Fruit fly (Drosophila melanogaster): ENCODE results near the gene Smr.
A peak's percentile ranks its signal among the peaks of the same experiment; 100 is the strongest.

Gene Smr

dm6 chrX:12724287-12725186 is 17.9 kb downstream of the Smr start (continued):
- peak; percentile 19 for TF ChIP-seq bcd (GFP tag; optimal IDR thresholded peaks at IDR 0.05)
- TF ChIP-seq CG17361 (GFP tag; IDR thresholded peaks at IDR 0.05) = peak; percentile 74
- TF ChIP-seq klu (GFP tag; IDR thresholded peaks at IDR 0.05) = no peak
- TF ChIP-seq Awh (GFP tag; IDR thresholded peaks at IDR 0.05) = no peak
- no peak for TF ChIP-seq CG11456 (GFP tag; IDR thresholded peaks at IDR 0.05)
- no peak for TF ChIP-seq CG6689 (GFP tag; IDR thresholded peaks at IDR 0.05)
- TF ChIP-seq inv (GFP tag; IDR thresholded peaks at IDR 0.05; ENCODE audit: partially characterized antibody) = no peak
- peak; percentile 18 for TF ChIP-seq CG18619 (GFP tag; optimal IDR thresholded peaks at IDR 0.05)
- no peak for TF ChIP-seq CG7963 (GFP tag; IDR thresholded peaks at IDR 0.05; ENCODE audit: partially characterized antibody)
- TF ChIP-seq CG14860 (GFP tag; IDR thresholded peaks at IDR 0.05; ENCODE audit: partially characterized antibody) = no peak
- TF ChIP-seq fd102C (GFP tag; optimal IDR thresholded peaks at IDR 0.05) = no peak
- no peak for TF ChIP-seq CG11723 (GFP tag; optimal IDR thresholded peaks at IDR 0.05)
- TF ChIP-seq ssp (GFP tag; IDR thresholded peaks at IDR 0.05) = no peak
- TF ChIP-seq sc (optimal IDR thresholded peaks at IDR 0.05) = no peak
- no peak for TF ChIP-seq sc (GFP tag; optimal IDR thresholded peaks at IDR 0.05)
- TF ChIP-seq CG15011 (GFP tag; optimal IDR thresholded peaks at IDR 0.05) = no peak
- TF ChIP-seq tin (GFP tag; optimal IDR thresholded peaks at IDR 0.05) = no peak
- no peak for TF ChIP-seq luna (GFP tag; optimal IDR thresholded peaks at IDR 0.05)
- no peak for TF ChIP-seq Atf3 (GFP tag; optimal IDR thresholded peaks at IDR 0.05)
- TF ChIP-seq CG4854 (GFP tag; optimal IDR thresholded peaks at IDR 0.05) = no peak
- TF ChIP-seq CG12071 (GFP tag; optimal IDR thresholded peaks at IDR 0.05) = no peak
- TF ChIP-seq ac (GFP tag; optimal IDR thresholded peaks at IDR 0.05) = no peak
- peak; percentile 41 for TF ChIP-seq fd96Cb (tag; optimal IDR thresholded peaks at IDR 0.05)
- no peak for TF ChIP-seq Antp (GFP tag; optimal IDR thresholded peaks at IDR 0.05)
- TF ChIP-seq jing (GFP tag; optimal IDR thresholded peaks at IDR 0.05) = no peak
- TF ChIP-seq CG8765 (GFP tag; IDR thresholded peaks at IDR 0.05) = no peak
- no peak for TF ChIP-seq HLHmδ (GFP tag; optimal IDR thresholded peaks at IDR 0.05)
- no peak for TF ChIP-seq CrebB (tag; optimal IDR thresholded peaks at IDR 0.05)
- TF ChIP-seq nmo (GFP tag; optimal IDR thresholded peaks at IDR 0.05) = peak; percentile 60
- TF ChIP-seq tio (GFP tag; optimal IDR thresholded peaks at IDR 0.05) = peak; percentile 42
- no peak for TF ChIP-seq fd64A (GFP tag; optimal IDR thresholded peaks at IDR 0.05)
- TF ChIP-seq CG4404 (GFP tag; IDR thresholded peaks at IDR 0.05) = no peak
- no peak for TF ChIP-seq CG16813 (GFP tag; IDR thresholded peaks at IDR 0.05; ENCODE audit: partially characterized antibody)
- TF ChIP-seq Drgx (GFP tag; IDR thresholded peaks at IDR 0.05) = peak; percentile 45
- TF ChIP-seq CG10979 (tag; optimal IDR thresholded peaks at IDR 0.05) = peak; percentile 44
- TF ChIP-seq CG11093 (GFP tag; IDR thresholded peaks at IDR 0.05) = no peak
- TF ChIP-seq D (optimal IDR thresholded peaks at IDR 0.05) = no peak
- TF ChIP-seq D (GFP tag; optimal IDR thresholded peaks at IDR 0.05) = peak; percentile 19
- peak; percentile 14 for TF ChIP-seq odd (GFP tag; optimal IDR thresholded peaks at IDR 0.05)
- no peak for TF ChIP-seq CG1024 (GFP tag; IDR thresholded peaks at IDR 0.05)
- TF ChIP-seq CG17328 (GFP tag; IDR thresholded peaks at IDR 0.05) = no peak
- no peak for TF ChIP-seq dysf (GFP tag; IDR thresholded peaks at IDR 0.05)
- peak; percentile 64 for TF ChIP-seq CG7556 (GFP tag; optimal IDR thresholded peaks at IDR 0.05)
- TF ChIP-seq ranshi (GFP tag; IDR thresholded peaks at IDR 0.05) = no peak
- TF ChIP-seq CG6254 (GFP tag; optimal IDR thresholded peaks at IDR 0.05) = no peak
- TF ChIP-seq CG14667 (GFP tag; IDR thresholded peaks at IDR 0.05) = no peak
- peak; percentile 27 for TF ChIP-seq D19A (tag; optimal IDR thresholded peaks at IDR 0.05)
- TF ChIP-seq wek (GFP tag; optimal IDR thresholded peaks at IDR 0.05) = no peak
- no peak for TF ChIP-seq CG6654 (GFP tag; optimal IDR thresholded peaks at IDR 0.05)
- no peak for TF ChIP-seq vnd (GFP tag; IDR thresholded peaks at IDR 0.05; ENCODE audit: partially characterized antibody)
